Fruit fly (Drosophila melanogaster): ENCODE results near the gene CG1737.

The CG1737 gene

dm6 chrX:11350505-11351327, at the start of gene CG1737:
CG1737 (plus strand) TSS chrX:11350608.
- TF ChIP-seq EcR (GFP tag; optimal IDR thresholded peaks at IDR 0.05) (no peak), usp (GFP tag; optimal IDR thresholded peaks at IDR 0.05) (no peak), Dll (optimal IDR thresholded peaks at IDR 0.05) (no peak), CG8478 (optimal IDR thresholded peaks at IDR 0.05) (no peak), pan (optimal IDR thresholded peaks at IDR 0.05) (no peak), psq (optimal IDR thresholded peaks at IDR 0.05) (no peak)

dm6 chrX:11302683-11303082, 47.7 kb upstream of the CG1737 start, which contains the start of gene CG44422:
CG44422 (minus strand) TSS chrX:11302783.
- TF ChIP-seq psq (optimal IDR thresholded peaks at IDR 0.05), result no peak
- no peak for TF ChIP-seq CG8478 (optimal IDR thresholded peaks at IDR 0.05)
- TF ChIP-seq Dll (optimal IDR thresholded peaks at IDR 0.05), result no peak
- TF ChIP-seq pan (optimal IDR thresholded peaks at IDR 0.05), result no peak
- no peak for TF ChIP-seq EcR (GFP tag; optimal IDR thresholded peaks at IDR 0.05)

dm6 chrX:11311108-11311507, 39.3 kb upstream of the CG1737 start, which contains the start of gene Ir10a:
Ir10a (minus strand) TSS chrX:11311208.
- TF ChIP-seq CG8478 (optimal IDR thresholded peaks at IDR 0.05), result no peak
- TF ChIP-seq pan (optimal IDR thresholded peaks at IDR 0.05), result no peak
- no peak for TF ChIP-seq Dll (optimal IDR thresholded peaks at IDR 0.05)
- TF ChIP-seq psq (optimal IDR thresholded peaks at IDR 0.05), result no peak
- no peak for TF ChIP-seq usp (GFP tag; optimal IDR thresholded peaks at IDR 0.05)

- TF ChIP-seq CG8478 (optimal IDR thresholded peaks at IDR 0.05) (no peak), psq (optimal IDR thresholded peaks at IDR 0.05) (no peak), usp (GFP tag; optimal IDR thresholded peaks at IDR 0.05) (no peak), pan (optimal IDR thresholded peaks at IDR 0.05) (no peak), EcR (GFP tag; optimal IDR thresholded peaks at IDR 0.05) (no peak), Dll (optimal IDR thresholded peaks at IDR 0.05) (no peak)
Observed at dm6 chrX:11319916-11320315, 30.5 kb upstream of the CG1737 start.

dm6 chrX:11322257-11322656, 28.2 kb upstream of the CG1737 start, which contains the start of gene sisA:
sisA (minus strand) TSS chrX:11322357.
- TF ChIP-seq pan (optimal IDR thresholded peaks at IDR 0.05) (no peak), EcR (GFP tag; optimal IDR thresholded peaks at IDR 0.05) (no peak), Dll (optimal IDR thresholded peaks at IDR 0.05) (no peak)

- TF ChIP-seq psq (optimal IDR thresholded peaks at IDR 0.05), result no peak
- no peak for TF ChIP-seq EcR (GFP tag; optimal IDR thresholded peaks at IDR 0.05)
- no peak for TF ChIP-seq CG8478 (optimal IDR thresholded peaks at IDR 0.05)
- TF ChIP-seq usp (GFP tag; optimal IDR thresholded peaks at IDR 0.05), result no peak
Observed at dm6 chrX:11322659-11323058, 27.7 kb upstream of the CG1737 start.

- TF ChIP-seq psq (optimal IDR thresholded peaks at IDR 0.05), result no peak
- no peak for TF ChIP-seq usp (GFP tag; optimal IDR thresholded peaks at IDR 0.05)
- peak; percentile 41 for TF ChIP-seq CG8478 (optimal IDR thresholded peaks at IDR 0.05)
Observed at dm6 chrX:11325175-11325768, 25.1 kb upstream of the CG1737 start, which contains the start of gene Gapvd1. Gapvd1 (plus strand) TSS chrX:11325385.

dm6 chrX:11326213-11326731, 24.1 kb upstream of the CG1737 start:
- TF ChIP-seq usp (GFP tag; optimal IDR thresholded peaks at IDR 0.05) (no peak), EcR (GFP tag; optimal IDR thresholded peaks at IDR 0.05) (no peak), pan (optimal IDR thresholded peaks at IDR 0.05) (no peak), Dll (optimal IDR thresholded peaks at IDR 0.05) (peak; percentile 11), psq (optimal IDR thresholded peaks at IDR 0.05) (no peak), CG8478 (optimal IDR thresholded peaks at IDR 0.05) (no peak)

dm6 chrX:11338047-11338747, 12.2 kb upstream of the CG1737 start:
- TF ChIP-seq usp (GFP tag; optimal IDR thresholded peaks at IDR 0.05) (no peak), CG8478 (optimal IDR thresholded peaks at IDR 0.05) (no peak), Dll (optimal IDR thresholded peaks at IDR 0.05) (no peak), pan (optimal IDR thresholded peaks at IDR 0.05) (no peak), psq (optimal IDR thresholded peaks at IDR 0.05) (no peak), EcR (GFP tag; optimal IDR thresholded peaks at IDR 0.05) (no peak)

- TF ChIP-seq Dll (optimal IDR thresholded peaks at IDR 0.05), result peak; percentile 40
- no peak for TF ChIP-seq EcR (GFP tag; optimal IDR thresholded peaks at IDR 0.05)
Observed at dm6 chrX:11338973-11339867, 11.2 kb upstream of the CG1737 start.

dm6 chrX:11339868-11340548, 10.4 kb upstream of the CG1737 start, which contains the start of the genes CG34348 and Kap3:
CG34348 (plus strand) TSS chrX:11339873.
Kap3 (minus strand) TSS chrX:11340084.
- TF ChIP-seq EcR (GFP tag; optimal IDR thresholded peaks at IDR 0.05), result no peak
- TF ChIP-seq psq (optimal IDR thresholded peaks at IDR 0.05), result no peak
- no peak for TF ChIP-seq Dll (optimal IDR thresholded peaks at IDR 0.05)
- no peak for TF ChIP-seq usp (GFP tag; optimal IDR thresholded peaks at IDR 0.05)
- no peak for TF ChIP-seq CG8478 (optimal IDR thresholded peaks at IDR 0.05)
- no peak for TF ChIP-seq pan (optimal IDR thresholded peaks at IDR 0.05)
